Fruit fly (Drosophila melanogaster) whole organism, embryonic: ENCODE data around the gene CG31268.
A peak's percentile ranks its signal among the peaks of the same experiment; 100 is the strongest.

ENCODE experiments used
- B-H1 ChIP-seq: fragments of 200-800 bp; sonication (Bioruptor generic); IDR thresholded peaks from 3 replicates; pipeline ENCODE4 v1.3.6; 2022; ENCODE audit warnings: missing biosample characterization, missing genetic modification characterization
- Bgb ChIP-seq: fragments of 200-800 bp; sonication (Bioruptor generic); IDR thresholded peaks from 2 replicates; pipeline ENCODE4 v1.3.6; 2022; ENCODE audit warnings: missing biosample characterization, missing genetic modification characterization; ENCODE audit not compliant: partially characterized antibody
- C15 ChIP-seq: fragments of 200-800 bp; sonication (Bioruptor generic); IDR thresholded peaks from 3 replicates; pipeline ENCODE4 v1.3.6; 2022; ENCODE audit warnings: missing biosample characterization, missing genetic modification characterization
- CG10267 ChIP-seq: fragments of 200-800 bp; sonication (Bioruptor generic); optimal IDR thresholded peaks from 2 replicates; lab custom pipeline; 2018; ENCODE audit warnings: missing biosample characterization, mild to moderate bottlenecking, missing genetic modification characterization, moderate library complexity
- CG10321 ChIP-seq: fragments of 200-800 bp; sonication (Bioruptor generic); IDR thresholded peaks from 2 replicates; pipeline ENCODE4 v1.3.6; 2022; ENCODE audit warnings: missing biosample characterization, missing genetic modification characterization
- CG10654 ChIP-seq: fragments of 200-800 bp; sonication (Bioruptor generic); optimal IDR thresholded peaks from 2 replicates; lab custom pipeline; 2016; ENCODE audit warnings: missing biosample characterization, missing genetic modification characterization
- CG12744 ChIP-seq: fragments of 200-800 bp; sonication (Bioruptor generic); optimal IDR thresholded peaks from 2 replicates; lab custom pipeline; 2016; ENCODE audit warnings: missing biosample characterization, missing genetic modification characterization
- CG13296 ChIP-seq: fragments of 200-800 bp; sonication (Bioruptor generic); optimal IDR thresholded peaks from 3 replicates; lab custom pipeline; 2018; ENCODE audit warnings: missing biosample characterization, mild to moderate bottlenecking, missing genetic modification characterization
- CG13624 ChIP-seq: fragments of 200-800 bp; sonication (Bioruptor generic); optimal IDR thresholded peaks from 2 replicates; lab custom pipeline; 2016; ENCODE audit warnings: missing biosample characterization, missing genetic modification characterization
- CG13775 ChIP-seq: fragments of 200-800 bp; sonication (Bioruptor generic); optimal IDR thresholded peaks from 3 replicates; lab custom pipeline; 2017; ENCODE audit warnings: missing biosample characterization, mild to moderate bottlenecking, missing genetic modification characterization
- CG13894 ChIP-seq: fragments of 200-800 bp; sonication (Bioruptor generic); optimal IDR thresholded peaks from 3 replicates; lab custom pipeline; 2018; ENCODE audit warnings: missing biosample characterization, mild to moderate bottlenecking, missing genetic modification characterization, moderate library complexity
- CG14965 ChIP-seq: fragments of 200-800 bp; sonication (Bioruptor generic); optimal IDR thresholded peaks from 2 replicates; lab custom pipeline; 2016; ENCODE audit warnings: missing biosample characterization, missing genetic modification characterization, borderline replicate concordance
- CG1529 ChIP-seq: fragments of 200-800 bp; sonication (Bioruptor generic); optimal IDR thresholded peaks from 3 replicates; lab custom pipeline; 2018; ENCODE audit warnings: missing biosample characterization, missing genetic modification characterization
- CG16779 ChIP-seq: fragments of 200-800 bp; sonication (Bioruptor generic); IDR thresholded peaks from 2 replicates; pipeline ENCODE4 v1.3.6; 2022; ENCODE audit warnings: missing biosample characterization, missing genetic modification characterization
- CG16813 ChIP-seq: fragments of 200-800 bp; sonication (Bioruptor generic); IDR thresholded peaks from 3 replicates; pipeline ENCODE4 v1.3.6; 2022; ENCODE audit warnings: missing biosample characterization, missing genetic modification characterization; ENCODE audit not compliant: partially characterized antibody
- CG16863 ChIP-seq: fragments of 200-800 bp; sonication (Bioruptor generic); optimal IDR thresholded peaks from 3 replicates; lab custom pipeline; 2016; ENCODE audit warnings: missing biosample characterization, missing genetic modification characterization
- CG17912 ChIP-seq: fragments of 200-800 bp; sonication (Bioruptor generic); optimal IDR thresholded peaks from 2 replicates; lab custom pipeline; 2018; ENCODE audit warnings: missing biosample characterization, mild to moderate bottlenecking, missing genetic modification characterization
- CG18476 ChIP-seq: fragments of 200-800 bp; sonication (Bioruptor generic); optimal IDR thresholded peaks from 2 replicates; lab custom pipeline; 2016; ENCODE audit warnings: missing biosample characterization, mild to moderate bottlenecking, missing genetic modification characterization
- CG2712 ChIP-seq: fragments of 200-800 bp; optimal IDR thresholded peaks from 3 replicates; lab custom pipeline; 2019; ENCODE audit warnings: missing biosample characterization, mild to moderate bottlenecking, missing genetic modification characterization, moderate library complexity
- CG31441 ChIP-seq: fragments of 200-800 bp; sonication (Bioruptor generic); IDR thresholded peaks from 2 replicates; pipeline ENCODE4 v1.3.6; 2022; ENCODE audit warnings: missing biosample characterization, missing genetic modification characterization
- CG34376 ChIP-seq: fragments of 200-800 bp; sonication (Bioruptor generic); optimal IDR thresholded peaks from 2 replicates; lab custom pipeline; 2018; ENCODE audit warnings: missing biosample characterization, mild to moderate bottlenecking, missing genetic modification characterization
- CG4707 ChIP-seq: fragments of 200-800 bp; sonication (Bioruptor generic); optimal IDR thresholded peaks from 2 replicates; lab custom pipeline; 2018; ENCODE audit warnings: missing biosample characterization, mild to moderate bottlenecking, missing genetic modification characterization, moderate library complexity
- CG4730 ChIP-seq: fragments of 200-800 bp; sonication (Bioruptor generic); IDR thresholded peaks from 2 replicates; pipeline ENCODE4 v1.3.6; 2022; ENCODE audit warnings: missing biosample characterization, missing genetic modification characterization
- CG4854 ChIP-seq: fragments of 200-800 bp; sonication (Bioruptor generic); optimal IDR thresholded peaks from 2 replicates; lab custom pipeline; 2016; ENCODE audit warnings: missing biosample characterization, missing genetic modification characterization, inconsistent platforms
- CG6654 ChIP-seq: fragments of 200-800 bp; sonication (Bioruptor generic); optimal IDR thresholded peaks from 2 replicates; lab custom pipeline; 2017; ENCODE audit warnings: missing biosample characterization, mild to moderate bottlenecking, missing genetic modification characterization
- CG7357 ChIP-seq: fragments of 200-800 bp; sonication (Bioruptor generic); IDR thresholded peaks from 3 replicates; pipeline ENCODE4 v1.3.6; 2022; ENCODE audit warnings: missing biosample characterization, missing genetic modification characterization
- CG7839 ChIP-seq: fragments of 200-800 bp; sonication (Bioruptor generic); optimal IDR thresholded peaks from 3 replicates; lab custom pipeline; 2018; ENCODE audit warnings: missing biosample characterization, mild to moderate bottlenecking, missing genetic modification characterization, moderate library complexity
- CG8290 ChIP-seq, 3 experiments: fragments of 200-800 bp; sonication (Bioruptor generic); optimal IDR thresholded peaks; 2 replicates each; lab custom pipeline; 2016 to 2019; ENCODE audit warnings: missing biosample characterization in 3 of 3, missing genetic modification characterization in 3 of 3, mild to moderate bottlenecking in 2 of 3, moderate library complexity in 1 of 3
- CG8924 ChIP-seq: fragments of 200-800 bp; optimal IDR thresholded peaks from 3 replicates; lab custom pipeline; 2019; ENCODE audit warnings: missing biosample characterization, mild to moderate bottlenecking, missing genetic modification characterization, moderate library complexity
- CG9932 ChIP-seq: fragments of 200-800 bp; sonication (Bioruptor generic); IDR thresholded peaks from 2 replicates; pipeline ENCODE4 v1.3.6; 2022; ENCODE audit warnings: missing biosample characterization, missing genetic modification characterization
- CrebB ChIP-seq: fragments of 200-800 bp; sonication (Bioruptor generic); optimal IDR thresholded peaks from 3 replicates; lab custom pipeline; 2018; ENCODE audit warnings: missing biosample characterization, mild to moderate bottlenecking, missing genetic modification characterization
- D19B ChIP-seq: fragments of 200-800 bp; sonication (Bioruptor generic); optimal IDR thresholded peaks from 2 replicates; lab custom pipeline; 2017; ENCODE audit warnings: missing biosample characterization, mild to moderate bottlenecking, missing genetic modification characterization
- Dp ChIP-seq: fragments of 200-800 bp; sonication (Bioruptor generic); optimal IDR thresholded peaks from 2 replicates; lab custom pipeline; 2018; ENCODE audit warnings: missing biosample characterization, mild to moderate bottlenecking, missing genetic modification characterization, moderate library complexity
- Fer2 ChIP-seq: fragments of 200-800 bp; sonication (Bioruptor generic); optimal IDR thresholded peaks from 2 replicates; lab custom pipeline; 2018; ENCODE audit warnings: missing biosample characterization, mild to moderate bottlenecking, missing genetic modification characterization, moderate library complexity
- HmgZ ChIP-seq: fragments of 200-800 bp; sonication (Bioruptor generic); optimal IDR thresholded peaks from 2 replicates; lab custom pipeline; 2018; ENCODE audit warnings: missing biosample characterization, mild to moderate bottlenecking, missing genetic modification characterization
- Lhr ChIP-seq: fragments of 200-800 bp; sonication (Bioruptor generic); optimal IDR thresholded peaks from 3 replicates; lab custom pipeline; 2017; ENCODE audit warnings: mild to moderate bottlenecking, missing biosample characterization, missing genetic modification reagents, missing genetic modification characterization
- Meics ChIP-seq: fragments of 200-800 bp; sonication (Bioruptor generic); optimal IDR thresholded peaks from 2 replicates; lab custom pipeline; 2017; ENCODE audit warnings: missing biosample characterization, mild to moderate bottlenecking, missing genetic modification characterization
- Nf-YB ChIP-seq: fragments of 200-800 bp; sonication (Bioruptor generic); optimal IDR thresholded peaks from 3 replicates; lab custom pipeline; 2019; ENCODE audit warnings: missing biosample characterization, mild to moderate bottlenecking, missing genetic modification characterization, moderate library complexity
- Oli ChIP-seq: fragments of 200-800 bp; sonication (Bioruptor generic); optimal IDR thresholded peaks from 2 replicates; lab custom pipeline; 2018; ENCODE audit warnings: missing biosample characterization, mild to moderate bottlenecking, missing genetic modification characterization, moderate library complexity
- az2 ChIP-seq: fragments of 200-800 bp; sonication (Bioruptor generic); optimal IDR thresholded peaks from 3 replicates; lab custom pipeline; 2016; ENCODE audit warnings: missing biosample characterization, missing genetic modification characterization
- cg ChIP-seq: fragments of 200-800 bp; sonication (Bioruptor generic); optimal IDR thresholded peaks from 3 replicates; lab custom pipeline; 2019; ENCODE audit warnings: missing biosample characterization, mild to moderate bottlenecking, missing genetic modification characterization, moderate library complexity
- chn ChIP-seq: fragments of 200-800 bp; sonication (Bioruptor generic); optimal IDR thresholded peaks from 2 replicates; lab custom pipeline; 2016; ENCODE audit warnings: missing biosample characterization, missing genetic modification characterization
- org-1 ChIP-seq: fragments of 200-800 bp; sonication (Bioruptor generic); optimal IDR thresholded peaks from 2 replicates; lab custom pipeline; 2017; ENCODE audit warnings: missing biosample characterization, missing genetic modification characterization
- otp ChIP-seq: fragments of 200-800 bp; sonication (Bioruptor generic); IDR thresholded peaks from 3 replicates; pipeline ENCODE4, ENCODE4 v1.3.6; 2022; ENCODE audit warnings: missing biosample characterization, missing genetic modification characterization
- pfk ChIP-seq: fragments of 200-800 bp; sonication (Bioruptor generic); optimal IDR thresholded peaks from 2 replicates; lab custom pipeline; 2018; ENCODE audit warnings: missing biosample characterization, mild to moderate bottlenecking, missing genetic modification characterization, moderate library complexity
- run ChIP-seq: fragments of 200-800 bp; sonication (Bioruptor generic); optimal IDR thresholded peaks from 3 replicates; lab custom pipeline; 2018; ENCODE audit warnings: missing biosample characterization, mild to moderate bottlenecking, missing genetic modification characterization
- sens-2 ChIP-seq: fragments of 200-800 bp; sonication (Bioruptor generic); IDR thresholded peaks from 2 replicates; pipeline ENCODE4 v1.3.6; 2022; ENCODE audit warnings: missing biosample characterization, missing genetic modification characterization
- sima ChIP-seq: fragments of 200-800 bp; sonication (Bioruptor generic); optimal IDR thresholded peaks from 2 replicates; lab custom pipeline; 2016; ENCODE audit warnings: missing biosample characterization, missing genetic modification characterization
- slp2 ChIP-seq: fragments of 200-800 bp; sonication (Bioruptor generic); optimal IDR thresholded peaks from 2 replicates; lab custom pipeline; 2016; ENCODE audit warnings: missing biosample characterization, missing genetic modification characterization
- zen ChIP-seq: fragments of 200-800 bp; sonication (Bioruptor generic); optimal IDR thresholded peaks from 3 replicates; lab custom pipeline; 2018; ENCODE audit warnings: missing biosample characterization, mild to moderate bottlenecking, missing genetic modification characterization, moderate library complexity

The CG31268 gene

dm6 chr3R:17020956-17021355, 10.6 kb upstream of the CG31268 start, which contains the start of gene Adsl (continued):
- no peak for TF ChIP-seq CG8290 (GFP tag; optimal IDR thresholded peaks at IDR 0.05; lab: Kevin White, UChicago)
- TF ChIP-seq CG8290 (tag; optimal IDR thresholded peaks at IDR 0.05; lab: Kevin White, UChicago): peak in 1 of 2 experiments; percentile 3
- TF ChIP-seq Oli (tag; lab: Kevin White, UChicago): peak; percentile 51
- peak; percentile 75 for TF ChIP-seq CG4707 (GFP tag; lab: Kevin White, UChicago)
- peak; percentile 53 for TF ChIP-seq Nf-YB (GFP tag; lab: Kevin White, UChicago)
- peak; percentile 81 for TF ChIP-seq CG13775 (GFP tag; lab: Kevin White, UChicago)
- TF ChIP-seq CG13894 (tag; lab: Kevin White, UChicago): no peak
- TF ChIP-seq chn (GFP tag; lab: Kevin White, UChicago): no peak
- peak; percentile 21 for TF ChIP-seq D19B (GFP tag; lab: Kevin White, UChicago)
- peak; percentile 35 for TF ChIP-seq pfk
- peak; percentile 63 for TF ChIP-seq org-1 (GFP tag; lab: Kevin White, UChicago)
- peak; percentile 56 for TF ChIP-seq Fer2 (tag; lab: Kevin White, UChicago)
- no peak for TF ChIP-seq CG16779 (GFP tag; lab: Robert Waterston, UW)
- peak; percentile 67 for TF ChIP-seq zen
- no peak; the same call in 2 of the 3 replicates for TF ChIP-seq B-H1 (GFP tag; lab: Robert Waterston, UW)
- TF ChIP-seq CG1529 (GFP tag; lab: Kevin White, UChicago): peak; percentile 78
- no peak for TF ChIP-seq CG13296 (GFP tag; lab: Kevin White, UChicago)
- no peak for TF ChIP-seq CG14965 (GFP tag; lab: Kevin White, UChicago)
- TF ChIP-seq CG12744 (GFP tag; lab: Kevin White, UChicago): no peak
- peak; percentile 7 for TF ChIP-seq CG6654 (GFP tag; lab: Kevin White, UChicago)
- no peak for TF ChIP-seq CG18476 (GFP tag; lab: Kevin White, UChicago)
- no peak for TF ChIP-seq CG34376
- peak; percentile 84; the same call in 1 of the 2 replicates for TF ChIP-seq CG31441 (GFP tag; lab: Robert Waterston, UW)
- peak; percentile 19 for TF ChIP-seq CG13624 (GFP tag; lab: Kevin White, UChicago)
- no peak for TF ChIP-seq CG16863
- TF ChIP-seq sima (GFP tag; lab: Kevin White, UChicago): no peak
- TF ChIP-seq CG10267 (tag; lab: Kevin White, UChicago): peak; percentile 77
- no peak for TF ChIP-seq CG7357 (GFP tag; lab: Robert Waterston, UW)
- TF ChIP-seq CG10654 (GFP tag; lab: Kevin White, UChicago): peak; percentile 26
- peak; percentile 45 for TF ChIP-seq Dp
- no peak for TF ChIP-seq cg
- no peak for TF ChIP-seq C15 (GFP tag; lab: Robert Waterston, UW)
- TF ChIP-seq Meics (GFP tag; lab: Kevin White, UChicago): peak; percentile 83
- TF ChIP-seq CG2712 (tag; lab: Kevin White, UChicago): no peak
- TF ChIP-seq CG16813: no peak
- peak; percentile 41 for TF ChIP-seq CG8924 (tag; lab: Kevin White, UChicago)
- TF ChIP-seq CG4730 (GFP tag; lab: Robert Waterston, UW): no peak
- peak; percentile 49; the same call in 1 of the 2 replicates for TF ChIP-seq Bgb (GFP tag; lab: Robert Waterston, UW)
- peak; percentile 50 for TF ChIP-seq CG17912
- TF ChIP-seq CG10321 (GFP tag; lab: Robert Waterston, UW): peak; percentile 37; the same call in 1 of the 2 replicates
- TF ChIP-seq CG4854 (GFP tag; lab: Kevin White, UChicago): no peak
- TF ChIP-seq Lhr (GFP tag; lab: Kevin White, UChicago): peak; percentile 65
- TF ChIP-seq slp2 (GFP tag; lab: Kevin White, UChicago): peak; percentile 46
- TF ChIP-seq CG9932 (GFP tag; lab: Robert Waterston, UW): no peak
- peak; percentile 32 for TF ChIP-seq az2 (GFP tag; lab: Kevin White, UChicago)
- TF ChIP-seq CrebB (tag; lab: Kevin White, UChicago): peak; percentile 86
- TF ChIP-seq HmgZ: peak; percentile 37
- 0 out of 2 replicates have a peak, but pooled peaks have one; percentile 23 for TF ChIP-seq sens-2
- peak; percentile 68; the same call in 2 of the 3 replicates for TF ChIP-seq otp (GFP tag; lab: Robert Waterston, UW)
- no peak for TF ChIP-seq CG7839 (tag; lab: Kevin White, UChicago)
- no peak for TF ChIP-seq run (tag; lab: Kevin White, UChicago)
